Worm (Caenorhabditis elegans) whole organism, L4/young adult: ENCODE measurements around the gene F25D1.5.

Experiments
- W03F9.2 ChIP-seq: fragments of 150-350 bp; optimal IDR thresholded peaks from 2 replicates; lab custom pipeline; 2014; ENCODE audit warnings: missing biosample characterization, missing genetic modification characterization
- dao-5 ChIP-seq: sonication (generic microtip); optimal IDR thresholded peaks from 2 replicates; lab custom pipeline; 2016; ENCODE audit warnings: missing genotype, missing genetic modification characterization, moderate library complexity, missing compliant biosample characterization
- him-1 ChIP-seq: sonication (generic microtip); optimal IDR thresholded peaks from 2 replicates; lab custom pipeline; 2016; ENCODE audit warnings: missing genotype, missing genetic modification reagents, missing genetic modification characterization, missing compliant biosample characterization

DNA sequence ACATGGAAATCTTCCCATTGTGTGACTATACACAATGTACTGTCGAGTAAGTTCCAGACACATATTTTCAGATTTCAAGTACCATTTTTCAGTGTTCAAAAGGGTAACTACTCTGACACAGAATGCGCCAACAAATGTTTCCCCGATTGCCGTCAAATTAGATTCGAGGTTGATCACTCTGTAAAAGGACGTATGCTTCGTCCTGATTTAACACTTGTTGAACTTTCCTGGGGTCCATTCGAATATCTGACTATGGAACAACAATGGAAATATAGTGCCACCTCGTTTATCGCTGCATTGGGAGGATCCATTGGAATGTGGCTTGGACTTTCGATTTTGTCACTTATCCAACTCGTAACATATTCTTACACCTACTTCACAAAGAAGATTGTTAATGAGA, 27.6 kb upstream of the F25D1.5 start:
- TF ChIP-seq dao-5 (tag; lab: Kevin White, UChicago) = no peak
- no peak for TF ChIP-seq him-1 (tag; lab: Kevin White, UChicago)
- TF ChIP-seq W03F9.2 (tag; lab: Kevin White, UChicago) = no peak
